Worm (Caenorhabditis elegans): Measurements from ENCODE around the gene acr-3.

The acr-3 gene

DNA sequence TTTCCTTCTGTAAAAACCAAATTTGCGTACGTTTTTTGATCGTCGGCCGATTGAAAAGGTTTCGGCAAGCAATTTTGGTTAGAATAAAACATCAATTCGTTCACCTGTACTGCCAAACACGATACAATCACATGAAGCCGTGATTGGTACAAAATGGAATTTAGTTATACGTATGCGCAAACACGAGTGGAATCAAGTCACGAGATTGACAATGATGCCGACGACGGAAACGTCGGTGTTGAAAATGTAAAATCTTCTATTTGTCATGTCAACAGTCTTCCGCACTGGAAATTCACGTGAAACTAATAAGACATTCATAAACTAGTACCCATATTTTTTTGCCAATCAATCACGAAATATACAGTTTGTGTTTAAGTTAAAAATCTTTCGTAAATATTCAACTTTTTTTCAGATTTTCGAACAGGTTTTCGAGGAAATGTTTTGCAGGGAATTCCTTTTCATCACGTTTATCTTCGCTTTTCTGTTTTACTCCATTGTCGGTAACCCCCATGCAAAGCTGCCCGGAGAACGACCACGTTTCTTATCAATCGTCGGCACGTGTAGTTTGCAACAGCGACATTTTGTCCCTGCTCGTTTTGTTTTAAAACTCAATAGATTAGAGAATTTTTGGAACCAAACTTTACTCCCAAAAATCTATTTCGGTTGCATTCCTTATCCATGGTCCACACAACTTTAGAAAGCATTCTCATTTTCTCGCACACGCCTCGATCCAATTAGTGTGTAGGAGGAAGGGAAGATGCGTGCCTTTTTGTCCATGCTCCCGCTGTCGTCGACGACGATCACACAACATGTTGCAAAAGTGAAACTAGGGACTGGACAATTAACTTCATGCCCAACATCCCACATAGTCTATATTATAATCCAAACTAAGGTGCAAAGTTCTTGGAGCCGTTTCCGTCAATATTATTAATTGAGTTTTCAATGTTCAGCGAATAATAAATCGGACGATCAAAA, 30.0 kb downstream of the acr-3 start (continued):
- TF ChIP-seq zag-1 (tag; optimal IDR thresholded peaks at IDR 0.05) (no peak), ceh-8 (GFP tag; optimal IDR thresholded peaks at IDR 0.05) (no peak), pqm-1 (tag; optimal IDR thresholded peaks at IDR 0.05) (no peak), rnt-1 (tag; optimal IDR thresholded peaks at IDR 0.05) (no peak), lin-13 (GFP tag; optimal IDR thresholded peaks at IDR 0.05) (peak; percentile 19), vab-15 (tag; optimal IDR thresholded peaks at IDR 0.05) (peak; percentile 78), lin-15B (tag; optimal IDR thresholded peaks at IDR 0.05) (no peak), nhr-12 (tag; optimal IDR thresholded peaks at IDR 0.05) (no peak), hpl-2 (GFP tag; optimal IDR thresholded peaks at IDR 0.05) (no peak), sptf-1 (tag; optimal IDR thresholded peaks at IDR 0.05) (no peak), aly-2 (tag; optimal IDR thresholded peaks at IDR 0.05) (no peak), blmp-1 (tag; optimal IDR thresholded peaks at IDR 0.05) (peak; percentile 50), nhr-71 (tag; optimal IDR thresholded peaks at IDR 0.05) (peak; percentile 88), aha-1 (tag; optimal IDR thresholded peaks at IDR 0.05) (no peak), lin-14 (GFP tag; optimal IDR thresholded peaks at IDR 0.05) (peak; percentile 75), snpc-4 (tag; optimal IDR thresholded peaks at IDR 0.05) (no peak), hlh-17 (GFP tag; optimal IDR thresholded peaks at IDR 0.05; ENCODE audit: borderline replicate concordance) (no peak), tlp-1 (tag; optimal IDR thresholded peaks at IDR 0.05) (no peak), F16B12.6 (tag; optimal IDR thresholded peaks at IDR 0.05) (no peak), hlh-4 (tag; optimal IDR thresholded peaks at IDR 0.05) (no peak), skn-1 (tag; optimal IDR thresholded peaks at IDR 0.05) (peak; percentile 4), C04F5.9 (tag; optimal IDR thresholded peaks at IDR 0.05) (no peak), ceh-90 (tag; optimal IDR thresholded peaks at IDR 0.05) (no peak), elt-2 (tag; optimal IDR thresholded peaks at IDR 0.05) (peak; percentile 75), unc-86 (tag; optimal IDR thresholded peaks at IDR 0.05) (no peak), nhr-47 (tag; optimal IDR thresholded peaks at IDR 0.05) (peak; percentile 42), ets-5 (GFP tag; IDR thresholded peaks at IDR 0.05) (no peak), nhr-28 (tag; optimal IDR thresholded peaks at IDR 0.05) (no peak), jun-1 (tag; optimal IDR thresholded peaks at IDR 0.05) (no peak), grh-1 (GFP tag; IDR thresholded peaks at IDR 0.05) (peak; percentile 60; the same call in 1 of the 2 replicates), nhr-11 (tag; optimal IDR thresholded peaks at IDR 0.05) (no peak), mdl-1 (tag; optimal IDR thresholded peaks at IDR 0.05) (peak in 1 of 2 experiments; percentile 15), dpl-1 (GFP tag; optimal IDR thresholded peaks at IDR 0.05) (peak in 1 of 3 experiments; percentile 9), ces-1 (GFP tag; optimal IDR thresholded peaks at IDR 0.05) (no peak), efl-1 (optimal IDR thresholded peaks at IDR 0.05) (no peak), efl-1 (GFP tag; optimal IDR thresholded peaks at IDR 0.05 in 1 of 2) (peak in 1 of 2 experiments; percentile 2), pax-3 (tag; optimal IDR thresholded peaks at IDR 0.05) (no peak), unc-130 (tag; optimal IDR thresholded peaks at IDR 0.05) (peak; percentile 54), fkh-4 (tag; optimal IDR thresholded peaks at IDR 0.05; ENCODE audit: borderline replicate concordance) (no peak), C34B4.2 (tag; optimal IDR thresholded peaks at IDR 0.05) (no peak), nhr-85 (tag) (peak; percentile 95), alr-1 (tag; optimal IDR thresholded peaks at IDR 0.05; ENCODE audit: borderline replicate concordance) (no peak), isw-1 (GFP tag; IDR thresholded peaks at IDR 0.05) (no peak), ama-1 (optimal IDR thresholded peaks at IDR 0.05) (no peak), mep-1 (tag; optimal IDR thresholded peaks at IDR 0.05) (peak; percentile 48), ceh-82 (tag; optimal IDR thresholded peaks at IDR 0.05) (no peak), Y116A8C.19 (tag; optimal IDR thresholded peaks at IDR 0.05; ENCODE audit: borderline replicate concordance) (no peak), swsn-7 (tag; optimal IDR thresholded peaks at IDR 0.05) (peak; percentile 38), unc-62 (GFP tag; optimal IDR thresholded peaks at IDR 0.05) (no peak)

Measured in whole organism, L1 larva.